Worm (Caenorhabditis elegans): Measurements from ENCODE around the gene enu-3.1.
"Not testable (repeated sequence)": the region's sequence is repeated elsewhere in the genome, so short reads cannot be mapped to it uniquely, and the experiment has no call there.

The enu-3.1 gene

ce11 chrIII:10407198-10407663, 28.8 kb upstream of the enu-3.1 start, which contains the start of gene hat-1:
hat-1 (minus strand) TSS chrIII:10407248.
- TF ChIP-seq tbx-37 (GFP tag; conservative IDR thresholded peaks at IDR 0.05): no peak
- TF ChIP-seq tra-4 (tag; optimal IDR thresholded peaks at IDR 0.05): no peak
- no peak for TF ChIP-seq ama-1 (optimal IDR thresholded peaks at IDR 0.05)
- TF ChIP-seq hmg-4 (GFP tag; optimal IDR thresholded peaks at IDR 0.05): no peak

- TF ChIP-seq hmbx-1 (tag; optimal IDR thresholded peaks at IDR 0.05) (no peak), pes-1 (GFP tag; IDR thresholded peaks at IDR 0.05) (0 out of 2 replicates have a peak, but pooled peaks have one; percentile 14), hmg-4 (GFP tag; optimal IDR thresholded peaks at IDR 0.05) (peak; percentile 29)
Observed at ce11 chrIII:10415822-10416221, 20.3 kb upstream of the enu-3.1 start, which contains the start of gene ymel-1. ymel-1 (plus strand) TSS chrIII:10416139.

ce11 chrIII:10421680-10422079, 14.4 kb upstream of the enu-3.1 start:
- TF ChIP-seq hmbx-1 (tag; optimal IDR thresholded peaks at IDR 0.05) (no peak), aly-1 (tag; optimal IDR thresholded peaks at IDR 0.05) (no peak), pes-1 (GFP tag; IDR thresholded peaks at IDR 0.05) (no peak), F13C5.2 (tag; optimal IDR thresholded peaks at IDR 0.05) (no peak), scrt-1 (GFP tag; IDR thresholded peaks at IDR 0.05) (no peak), tra-4 (tag; optimal IDR thresholded peaks at IDR 0.05) (no peak), flt-1 (GFP tag; IDR thresholded peaks at IDR 0.05) (no peak), ama-1 (optimal IDR thresholded peaks at IDR 0.05) (no peak), ets-7 (tag; optimal IDR thresholded peaks at IDR 0.05) (no peak), B0310.2 (tag; optimal IDR thresholded peaks at IDR 0.05) (no peak), tbx-11 (GFP tag; IDR thresholded peaks at IDR 0.05) (no peak), ceh-13 (GFP tag; optimal IDR thresholded peaks at IDR 0.05) (no peak)

- TF ChIP-seq hmg-4 (GFP tag; optimal IDR thresholded peaks at IDR 0.05) (no peak), hmbx-1 (tag; optimal IDR thresholded peaks at IDR 0.05) (no peak), ceh-36 (tag; optimal IDR thresholded peaks at IDR 0.05) (no peak), pes-1 (GFP tag; IDR thresholded peaks at IDR 0.05) (no peak), ceh-13 (GFP tag; optimal IDR thresholded peaks at IDR 0.05) (no peak), tra-4 (tag; optimal IDR thresholded peaks at IDR 0.05) (no peak), hnd-1 (tag; optimal IDR thresholded peaks at IDR 0.05) (no peak), tbx-11 (GFP tag; IDR thresholded peaks at IDR 0.05) (no peak), F13C5.2 (tag; optimal IDR thresholded peaks at IDR 0.05) (no peak), ets-7 (tag; optimal IDR thresholded peaks at IDR 0.05) (no peak), flt-1 (GFP tag; IDR thresholded peaks at IDR 0.05) (no peak), ama-1 (optimal IDR thresholded peaks at IDR 0.05) (no peak), scrt-1 (GFP tag; IDR thresholded peaks at IDR 0.05) (no peak), aly-1 (tag; optimal IDR thresholded peaks at IDR 0.05) (no peak), sea-1 (GFP tag; conservative IDR thresholded peaks at IDR 0.05) (no peak), B0310.2 (tag; optimal IDR thresholded peaks at IDR 0.05) (no peak), tbx-37 (GFP tag; conservative IDR thresholded peaks at IDR 0.05) (no peak)
Observed at ce11 chrIII:10423906-10424305, 12.2 kb upstream of the enu-3.1 start, which contains the start of gene M03C11.6. M03C11.6 (minus strand) TSS chrIII:10424006.

- TF ChIP-seq tbx-37 (GFP tag; conservative IDR thresholded peaks at IDR 0.05): no peak
- no peak for TF ChIP-seq B0310.2 (tag; optimal IDR thresholded peaks at IDR 0.05)
- TF ChIP-seq F13C5.2 (tag; optimal IDR thresholded peaks at IDR 0.05): no peak
- TF ChIP-seq aly-1 (tag; optimal IDR thresholded peaks at IDR 0.05): no peak
- no peak for TF ChIP-seq scrt-1 (GFP tag; IDR thresholded peaks at IDR 0.05)
- no peak for TF ChIP-seq tra-4 (tag; optimal IDR thresholded peaks at IDR 0.05)
- TF ChIP-seq ets-7 (tag; optimal IDR thresholded peaks at IDR 0.05): no peak
- no peak for TF ChIP-seq ama-1 (optimal IDR thresholded peaks at IDR 0.05)
- no peak for TF ChIP-seq hmbx-1 (tag; optimal IDR thresholded peaks at IDR 0.05)
- TF ChIP-seq pes-1 (GFP tag; IDR thresholded peaks at IDR 0.05): no peak
- no peak for TF ChIP-seq ceh-36 (tag; optimal IDR thresholded peaks at IDR 0.05)
- no peak for TF ChIP-seq ceh-13 (GFP tag; optimal IDR thresholded peaks at IDR 0.05)
- no peak for TF ChIP-seq sea-1 (GFP tag; conservative IDR thresholded peaks at IDR 0.05)
- TF ChIP-seq hmg-4 (GFP tag; optimal IDR thresholded peaks at IDR 0.05): no peak
Observed at ce11 chrIII:10427882-10428281, 8.2 kb upstream of the enu-3.1 start, which contains the start of gene prp-3. prp-3 (minus strand) TSS chrIII:10427982.

- TF ChIP-seq ceh-13 (GFP tag; optimal IDR thresholded peaks at IDR 0.05) (peak; percentile 57), F13C5.2 (tag; optimal IDR thresholded peaks at IDR 0.05) (peak; percentile 81), hnd-1 (tag; optimal IDR thresholded peaks at IDR 0.05) (peak; percentile 46), tra-4 (tag; optimal IDR thresholded peaks at IDR 0.05) (no peak), pes-1 (GFP tag; IDR thresholded peaks at IDR 0.05) (peak; percentile 74), B0310.2 (tag; optimal IDR thresholded peaks at IDR 0.05) (no peak), ets-7 (tag; optimal IDR thresholded peaks at IDR 0.05) (no peak), scrt-1 (GFP tag; IDR thresholded peaks at IDR 0.05) (peak; percentile 66; the same call in 1 of the 2 replicates), hmbx-1 (tag; optimal IDR thresholded peaks at IDR 0.05) (no peak), tbx-11 (GFP tag; IDR thresholded peaks at IDR 0.05) (0 out of 2 replicates have a peak, but pooled peaks have one; percentile 49), flt-1 (GFP tag; IDR thresholded peaks at IDR 0.05) (peak; percentile 61; the same call in 1 of the 2 replicates), sea-1 (GFP tag; conservative IDR thresholded peaks at IDR 0.05) (peak; percentile 84), ceh-36 (tag; optimal IDR thresholded peaks at IDR 0.05) (peak; percentile 76), aly-1 (tag; optimal IDR thresholded peaks at IDR 0.05) (peak; percentile 45), hmg-4 (GFP tag; optimal IDR thresholded peaks at IDR 0.05) (peak; percentile 71), tbx-37 (GFP tag; conservative IDR thresholded peaks at IDR 0.05) (peak; percentile 61; the same call in 1 of the 2 replicates), ama-1 (optimal IDR thresholded peaks at IDR 0.05) (no peak)
Observed at ce11 chrIII:10432104-10432503, 4.0 kb upstream of the enu-3.1 start.

ce11 chrIII:10438780-10439179, 2.7 kb downstream of the enu-3.1 start, which contains the start of gene H04D03.6:
H04D03.6 (minus strand) TSS chrIII:10438880.
- not testable (repeated sequence) for TF ChIP-seq F13C5.2 (tag; optimal IDR thresholded peaks at IDR 0.05); tra-4 (tag; optimal IDR thresholded peaks at IDR 0.05); ceh-13 (GFP tag; optimal IDR thresholded peaks at IDR 0.05)
